Worm (Caenorhabditis elegans) whole organism, L4 larva: ENCODE measurements around the gene M7.12.

Experiments
- D1046.2 ChIP-seq: fragments of 200-800 bp; sonication (Bioruptor generic); IDR thresholded peaks from 2 replicates; pipeline ENCODE4 v1.3.6; 2022; ENCODE audit warnings: missing genetic modification characterization, missing compliant biosample characterization
- F10B5.3 ChIP-seq: sonication (generic microtip); optimal IDR thresholded peaks from 2 replicates; lab custom pipeline; 2016; ENCODE audit warnings: mild to moderate bottlenecking, missing genetic modification characterization, missing compliant biosample characterization
- F26F4.8 ChIP-seq: fragments of 200-800 bp; sonication (Bioruptor generic); conservative IDR thresholded peaks from 2 replicates; pipeline ENCODE4 v1.3.6; 2022; ENCODE audit warnings: missing genetic modification characterization, missing compliant biosample characterization
- T20F7.1 ChIP-seq: fragments of 200-800 bp; sonication (Bioruptor generic); optimal IDR thresholded peaks from 2 replicates; lab custom pipeline; 2018; ENCODE audit warnings: mild to moderate bottlenecking, missing genetic modification characterization, missing compliant biosample characterization
- Y105C5A.15 ChIP-seq: fragments of 200-800 bp; sonication (Bioruptor generic); IDR thresholded peaks from 2 replicates; pipeline ENCODE4 v1.3.6; 2022; ENCODE audit warnings: missing genetic modification characterization, missing compliant biosample characterization
- Y48G9A.11 ChIP-seq: fragments of 200-800 bp; sonication (Bioruptor generic); IDR thresholded peaks from 2 replicates; pipeline ENCODE4 v1.3.6; 2022; ENCODE audit warnings: missing genetic modification reagents, missing genetic modification characterization, missing compliant biosample characterization
- ZK337.2 ChIP-seq: fragments of 200-800 bp; sonication (Bioruptor generic); IDR thresholded peaks from 2 replicates; pipeline ENCODE4 v1.3.6; 2022; ENCODE audit warnings: missing genetic modification reagents, missing genetic modification characterization, missing compliant biosample characterization
- ZK546.5 ChIP-seq, 2 experiments: sonication (generic microtip); optimal IDR thresholded peaks; 2 replicates each; lab custom pipeline; 2017; ENCODE audit warnings: missing biosample characterization in 2 of 2, missing genetic modification characterization in 2 of 2
- aha-1 ChIP-seq: fragments of 150-350 bp; peaks from one replicate; lab custom pipeline; 2014; ENCODE audit warnings: missing biosample characterization, missing genetic modification characterization
- ama-1 ChIP-seq: fragments of 150-350 bp; optimal IDR thresholded peaks from 2 replicates; lab custom pipeline; 2014; ENCODE audit warnings: inconsistent platforms, mixed read lengths
- attf-4 ChIP-seq: sonication (generic microtip); optimal IDR thresholded peaks from 3 replicates; lab custom pipeline; 2017; ENCODE audit warnings: missing biosample characterization, missing genetic modification characterization
- ceh-62 ChIP-seq: sonication (generic microtip); optimal IDR thresholded peaks from 2 replicates; lab custom pipeline; 2017; ENCODE audit warnings: missing biosample characterization, missing genetic modification characterization
- ctbp-1 ChIP-seq: fragments of 200-800 bp; sonication (Bioruptor generic); IDR thresholded peaks from 2 replicates; pipeline ENCODE4 v1.3.6; 2022; ENCODE audit warnings: missing genetic modification reagents, missing genetic modification characterization, missing compliant biosample characterization
- daf-16 ChIP-seq, 3 experiments: sonication (generic microtip); optimal IDR thresholded peaks; 2 replicates each; lab custom pipeline; 2016 to 2017; ENCODE audit warnings: missing genetic modification characterization in 3 of 3, missing genetic modification reagents in 3 of 3, mild to moderate bottlenecking in 2 of 3, missing compliant biosample characterization in 2 of 3, missing biosample characterization in 1 of 3, moderate library complexity in 1 of 3
- daf-19 ChIP-seq: fragments of 200-800 bp; sonication (Bioruptor generic); conservative IDR thresholded peaks from 2 replicates; pipeline ENCODE4 v1.3.6; 2022; ENCODE audit warnings: missing genetic modification characterization, missing compliant biosample characterization
- dmd-6 ChIP-seq: fragments of 200-800 bp; sonication (Bioruptor generic); IDR thresholded peaks from 2 replicates; pipeline ENCODE4 v1.3.6; 2022; ENCODE audit warnings: missing genetic modification reagents, missing genetic modification characterization, missing compliant biosample characterization
- dmd-9 ChIP-seq: fragments of 200-800 bp; sonication (Bioruptor generic); IDR thresholded peaks from 2 replicates; pipeline ENCODE4 v1.3.6; 2022; ENCODE audit warnings: missing genetic modification reagents, missing genetic modification characterization, missing compliant biosample characterization
- dpl-1 ChIP-seq: fragments of 150-350 bp; optimal IDR thresholded peaks from 2 replicates; lab custom pipeline; 2014; ENCODE audit warnings: missing biosample characterization, missing genetic modification reagents, missing genetic modification characterization
- duxl-1 ChIP-seq: sonication (generic microtip); optimal IDR thresholded peaks from 2 replicates; lab custom pipeline; 2016; ENCODE audit warnings: mild to moderate bottlenecking, missing genetic modification characterization, moderate library complexity, missing compliant biosample characterization; ENCODE audit not compliant: poor library complexity
- egl-43 ChIP-seq: fragments of 200-800 bp; sonication (Bioruptor generic); IDR thresholded peaks from 2 replicates; pipeline ENCODE4 v1.3.6; 2022; ENCODE audit warnings: missing genetic modification reagents, missing genetic modification characterization, missing compliant biosample characterization
- fkh-10 ChIP-seq: fragments of 150-350 bp; optimal IDR thresholded peaks from 2 replicates; lab custom pipeline; 2014; ENCODE audit warnings: missing biosample characterization, missing genetic modification reagents, missing genetic modification characterization
- hif-1 ChIP-seq, 2 experiments: sonication (generic microtip); optimal IDR thresholded peaks; 2 replicates each; lab custom pipeline; 2016 to 2017; ENCODE audit warnings: missing compliant biosample characterization in 2 of 2, missing genetic modification characterization in 2 of 2, missing genetic modification reagents in 2 of 2, missing genotype in 2 of 2, mild to moderate bottlenecking in 1 of 2
- hlh-11 ChIP-seq: fragments of 200-800 bp; sonication (Bioruptor generic); optimal IDR thresholded peaks from 2 replicates; lab custom pipeline; 2018; ENCODE audit warnings: mild to moderate bottlenecking, missing genetic modification characterization, missing compliant biosample characterization
- hlh-30 ChIP-seq: sonication (generic microtip); optimal IDR thresholded peaks from 2 replicates; lab custom pipeline; 2017; ENCODE audit warnings: antibody characterized with exemption, mild to moderate bottlenecking, missing genetic modification characterization, missing compliant biosample characterization; ENCODE audit not compliant: insufficient read depth
- jun-1 ChIP-seq: fragments of 150-350 bp; optimal IDR thresholded peaks from 2 replicates; lab custom pipeline; 2014; ENCODE audit warnings: missing biosample characterization, missing genetic modification reagents, missing genetic modification characterization
- lin-15B ChIP-seq: fragments of 150-350 bp; sonication (generic microtip); optimal IDR thresholded peaks from 3 replicates; lab custom pipeline; 2014; ENCODE audit warnings: missing biosample characterization, missing genetic modification characterization
- lin-29 ChIP-seq: fragments of 200-800 bp; sonication (Bioruptor generic); IDR thresholded peaks from 2 replicates; pipeline ENCODE4 v1.3.6; 2022; ENCODE audit warnings: missing genetic modification reagents, missing genetic modification characterization, missing compliant biosample characterization
- lin-38 ChIP-seq: fragments of 200-800 bp; sonication (Bioruptor generic); IDR thresholded peaks from 2 replicates; pipeline ENCODE4 v1.3.6; 2022; ENCODE audit warnings: missing genetic modification reagents, missing genetic modification characterization, missing compliant biosample characterization
- lin-39 ChIP-seq: fragments of 150-350 bp; optimal IDR thresholded peaks from 2 replicates; lab custom pipeline; 2014; ENCODE audit warnings: missing biosample characterization, missing genetic modification reagents, missing genetic modification characterization
- nhr-10 ChIP-seq: fragments of 150-350 bp; optimal IDR thresholded peaks from 2 replicates; lab custom pipeline; 2014; ENCODE audit warnings: missing biosample characterization, missing genetic modification characterization
- nhr-102 ChIP-seq: sonication (generic microtip); optimal IDR thresholded peaks from 2 replicates; lab custom pipeline; 2016; ENCODE audit warnings: mild to moderate bottlenecking, missing genetic modification characterization, moderate library complexity, missing compliant biosample characterization
- nhr-11 ChIP-seq: fragments of 150-350 bp; optimal IDR thresholded peaks from 2 replicates; lab custom pipeline; 2014; ENCODE audit warnings: missing biosample characterization, missing genetic modification characterization
- nhr-111 ChIP-seq: fragments of 200-800 bp; sonication (Bioruptor generic); optimal IDR thresholded peaks from 2 replicates; lab custom pipeline; 2018; ENCODE audit warnings: mild to moderate bottlenecking, missing genetic modification characterization, missing compliant biosample characterization
- nhr-237 ChIP-seq: sonication (generic microtip); optimal IDR thresholded peaks from 2 replicates; lab custom pipeline; 2017; ENCODE audit warnings: missing biosample characterization, missing genetic modification characterization
- nhr-28 ChIP-seq: fragments of 150-350 bp; optimal IDR thresholded peaks from 2 replicates; lab custom pipeline; 2014; ENCODE audit warnings: missing biosample characterization, missing genetic modification characterization
- nhr-42 ChIP-seq: fragments of 200-800 bp; sonication (Bioruptor generic); IDR thresholded peaks from 2 replicates; pipeline ENCODE4 v1.3.6; 2022; ENCODE audit warnings: missing genetic modification characterization, missing compliant biosample characterization
- nhr-76 ChIP-seq: fragments of 150-350 bp; optimal IDR thresholded peaks from 2 replicates; lab custom pipeline; 2014; ENCODE audit warnings: missing biosample characterization, missing genetic modification characterization
- pha-4 ChIP-seq, 2 experiments: fragments of 150-350 bp in 1 of 2; fragments of 200-800 bp in 1 of 2; sonication (Bioruptor generic) in 1 of 2; IDR thresholded peaks in 1 of 2; optimal IDR thresholded peaks in 1 of 2; 2 replicates each; pipeline versions ENCODE4 v1.3.6 to Lab custom; 2014 to 2022; ENCODE audit warnings: missing genetic modification characterization in 2 of 2, missing genetic modification reagents in 2 of 2, missing biosample characterization in 1 of 2, missing compliant biosample characterization in 1 of 2
- php-3 ChIP-seq: fragments of 200-800 bp; sonication (Bioruptor generic); IDR thresholded peaks from 2 replicates; pipeline ENCODE4 v1.3.6; 2022; ENCODE audit warnings: missing genetic modification reagents, missing genetic modification characterization, missing compliant biosample characterization
- pqm-1 ChIP-seq: sonication (generic microtip); optimal IDR thresholded peaks from 2 replicates; lab custom pipeline; 2017; ENCODE audit warnings: missing biosample characterization, missing genetic modification characterization
- saeg-2 ChIP-seq: fragments of 200-800 bp; sonication (Bioruptor generic); IDR thresholded peaks from 2 replicates; pipeline ENCODE4 v1.3.6; 2022; ENCODE audit warnings: missing genetic modification reagents, missing genetic modification characterization, missing compliant biosample characterization
- sdz-12 ChIP-seq: fragments of 200-800 bp; sonication (Bioruptor generic); optimal IDR thresholded peaks from 2 replicates; lab custom pipeline; 2018; ENCODE audit warnings: mild to moderate bottlenecking, missing genetic modification characterization, missing compliant biosample characterization
- skn-1 ChIP-seq: fragments of 150-350 bp; optimal IDR thresholded peaks from 2 replicates; lab custom pipeline; 2014; ENCODE audit warnings: missing biosample characterization, missing genetic modification characterization
- spr-3 ChIP-seq: fragments of 200-800 bp; sonication (Bioruptor generic); optimal IDR thresholded peaks from 2 replicates; lab custom pipeline; 2018; ENCODE audit warnings: mild to moderate bottlenecking, missing genetic modification characterization, missing compliant biosample characterization
- unc-39 ChIP-seq: sonication (generic microtip); optimal IDR thresholded peaks from 2 replicates; lab custom pipeline; 2017; ENCODE audit warnings: missing biosample characterization, missing genetic modification characterization
- unc-62 ChIP-seq, 3 experiments: fragments of 150-350 bp in 1 of 3; sonication (generic microtip); optimal IDR thresholded peaks in 2 of 3; peaks in 1 of 3; 1 replicate in 1 of 3; 2 replicates in 2 of 3; lab custom pipeline; 2014 to 2017; ENCODE audit warnings: missing biosample characterization in 3 of 3, missing genetic modification characterization in 3 of 3, missing genetic modification reagents in 3 of 3, missing genotype in 1 of 3
- vab-7 ChIP-seq: fragments of 200-800 bp; sonication (Bioruptor generic); IDR thresholded peaks from 2 replicates; pipeline ENCODE4 v1.3.6; 2022; ENCODE audit warnings: missing genetic modification reagents, missing genetic modification characterization, missing compliant biosample characterization
- zfp-3 ChIP-seq: fragments of 200-800 bp; sonication (Bioruptor generic); conservative IDR thresholded peaks from 2 replicates; pipeline ENCODE4 v1.3.6; 2022; ENCODE audit warnings: missing genetic modification reagents, missing genetic modification characterization, missing compliant biosample characterization
- zip-11 ChIP-seq: fragments of 200-800 bp; sonication (Bioruptor generic); IDR thresholded peaks from 2 replicates; pipeline ENCODE4 v1.3.6; 2022; ENCODE audit warnings: missing genetic modification characterization, missing compliant biosample characterization
- ztf-11 ChIP-seq: fragments of 150-350 bp; optimal IDR thresholded peaks from 2 replicates; lab custom pipeline; 2014; ENCODE audit warnings: missing biosample characterization, missing genetic modification characterization

M7.12 gene

DNA sequence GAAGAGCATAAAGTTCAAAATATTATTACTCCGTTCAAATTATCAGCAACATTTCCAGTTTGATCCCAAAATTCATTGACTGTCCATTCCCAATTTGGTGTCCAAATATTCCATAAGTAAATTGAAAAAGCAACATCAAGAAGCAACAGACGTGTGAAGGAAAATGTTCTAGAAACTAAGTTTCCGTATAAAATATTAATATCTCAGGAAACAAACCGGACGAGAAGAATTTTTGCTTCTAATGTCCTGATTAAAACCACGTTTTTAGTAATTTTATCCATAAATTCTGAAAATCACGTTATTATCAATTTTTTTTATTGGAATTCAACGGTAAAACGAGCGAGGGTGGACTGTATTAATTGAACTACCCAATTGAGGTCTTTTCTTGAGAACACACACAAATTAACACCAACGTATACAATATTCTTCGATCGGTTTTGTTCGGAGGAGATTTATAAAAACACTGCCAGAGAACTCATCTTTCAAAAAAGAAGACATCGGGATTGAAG is 49.2 kb upstream of the M7.12 start, which contains the start of gene pigq-1 (continued):
- TF ChIP-seq nhr-237: peak; percentile 16
- no peak for TF ChIP-seq fkh-10 (GFP tag; lab: Kevin White, UChicago)
- peak in 1 of 2 experiments; percentile 40 for TF ChIP-seq daf-16 (GFP tag; optimal IDR thresholded peaks at IDR 0.05; lab: Kevin White, UChicago)
- peak; percentile 49 for TF ChIP-seq daf-16 (tag; optimal IDR thresholded peaks at IDR 0.05; lab: Kevin White, UChicago)
- no peak for TF ChIP-seq attf-4 (tag; lab: Kevin White, UChicago)
- TF ChIP-seq Y48G9A.11 (GFP tag; lab: Robert Waterston, UW): peak; percentile 36; the same call in 1 of the 2 replicates
- peak; percentile 89 for TF ChIP-seq ama-1 (lab: Kevin White, UChicago)
- peak; percentile 53 for TF ChIP-seq T20F7.1
- no peak for TF ChIP-seq egl-43 (GFP tag; lab: Robert Waterston, UW)
- no peak for TF ChIP-seq sdz-12 (GFP tag; lab: Kevin White, UChicago)
- TF ChIP-seq hlh-30 (tag; lab: Kevin White, UChicago): no peak
- TF ChIP-seq skn-1 (tag; lab: Kevin White, UChicago): no peak
- peak; percentile 61; the same call in 1 of the 2 replicates for TF ChIP-seq zfp-3 (GFP tag; lab: Robert Waterston, UW)
- TF ChIP-seq nhr-11 (tag; lab: Kevin White, UChicago): no peak
- TF ChIP-seq pha-4 (GFP tag; IDR thresholded peaks at IDR 0.05; lab: Robert Waterston, UW): peak; percentile 59; the same call in 1 of the 2 replicates
- TF ChIP-seq pha-4 (tag; optimal IDR thresholded peaks at IDR 0.05; lab: Kevin White, UChicago): no peak
- 0 out of 2 replicates have a peak, but pooled peaks have one; percentile 28 for TF ChIP-seq daf-19
- no peak for TF ChIP-seq saeg-2 (GFP tag; lab: Robert Waterston, UW)
- no peak for TF ChIP-seq unc-39 (tag; lab: Kevin White, UChicago)
- peak; percentile 21 for TF ChIP-seq dpl-1 (GFP tag; lab: Kevin White, UChicago)
- no peak for TF ChIP-seq php-3 (GFP tag; lab: Robert Waterston, UW)
- TF ChIP-seq dmd-6: no peak
- TF ChIP-seq nhr-28: no peak
- no peak for TF ChIP-seq aha-1
- TF ChIP-seq spr-3 (GFP tag; lab: Kevin White, UChicago): peak; percentile 49
- TF ChIP-seq duxl-1 (tag; lab: Kevin White, UChicago): no peak
- TF ChIP-seq ztf-11: no peak
- TF ChIP-seq Y105C5A.15 (GFP tag; lab: Robert Waterston, UW): 0 out of 2 replicates have a peak, but pooled peaks have one; percentile 54
- TF ChIP-seq vab-7 (GFP tag; lab: Robert Waterston, UW): no peak
- no peak for TF ChIP-seq ceh-62 (tag; lab: Kevin White, UChicago)
- TF ChIP-seq zip-11 (GFP tag; lab: Robert Waterston, UW): no peak
- no peak for TF ChIP-seq ctbp-1 (GFP tag; lab: Robert Waterston, UW)
- peak; percentile 77 for TF ChIP-seq nhr-102 (tag; lab: Kevin White, UChicago)
- TF ChIP-seq hlh-11: no peak
- TF ChIP-seq D1046.2 (GFP tag; lab: Robert Waterston, UW): no peak
- no peak for TF ChIP-seq nhr-111 (GFP tag; lab: Kevin White, UChicago)
- TF ChIP-seq unc-62 (GFP tag; optimal IDR thresholded peaks at IDR 0.05 in 1 of 2; lab: Kevin White, UChicago): no peak
- TF ChIP-seq unc-62 (tag; optimal IDR thresholded peaks at IDR 0.05; lab: Kevin White, UChicago): no peak
- 0 out of 2 replicates have a peak, but pooled peaks have one; percentile 18 for TF ChIP-seq F26F4.8 (GFP tag; lab: Robert Waterston, UW)
- no peak for TF ChIP-seq ZK337.2 (GFP tag; lab: Robert Waterston, UW)
- TF ChIP-seq dmd-9: no peak
- no peak for TF ChIP-seq pqm-1 (tag; lab: Kevin White, UChicago)
- no peak for TF ChIP-seq lin-39 (tag; lab: Kevin White, UChicago)
- TF ChIP-seq lin-15B (tag; lab: Kevin White, UChicago): no peak
- peak; percentile 65 for TF ChIP-seq lin-38 (GFP tag; lab: Robert Waterston, UW)
- TF ChIP-seq nhr-76 (tag; lab: Kevin White, UChicago): no peak
- TF ChIP-seq ZK546.5 (tag; optimal IDR thresholded peaks at IDR 0.05; lab: Kevin White, UChicago): no peak
- TF ChIP-seq F10B5.3 (tag; lab: Kevin White, UChicago): no peak
- no peak for TF ChIP-seq nhr-42 (GFP tag; lab: Robert Waterston, UW)
- TF ChIP-seq hif-1 (tag; optimal IDR thresholded peaks at IDR 0.05; lab: Kevin White, UChicago): no peak
- no peak for TF ChIP-seq nhr-10 (tag; lab: Kevin White, UChicago)
- TF ChIP-seq lin-29 (GFP tag; lab: Robert Waterston, UW): no peak
- no peak for TF ChIP-seq jun-1 (tag; lab: Kevin White, UChicago)
